Fruit fly (Drosophila melanogaster): ENCODE measurements around the gene CG9706.

- TF ChIP-seq ovo (GFP tag; optimal IDR thresholded peaks at IDR 0.05) (no peak), kay (GFP tag; ENCODE audit: borderline replicate concordance) (no peak), tj (GFP tag; optimal IDR thresholded peaks at IDR 0.05) (no peak), CG7045 (GFP tag; optimal IDR thresholded peaks at IDR 0.05) (no peak), CG11617 (GFP tag; optimal IDR thresholded peaks at IDR 0.05) (peak; percentile 51), pad (GFP tag; optimal IDR thresholded peaks at IDR 0.05) (peak; percentile 15), toe (GFP tag; optimal IDR thresholded peaks at IDR 0.05) (no peak), bab1 (GFP tag; optimal IDR thresholded peaks at IDR 0.05) (no peak), Hr96 (GFP tag; optimal IDR thresholded peaks at IDR 0.05) (no peak), Crg-1 (GFP tag; optimal IDR thresholded peaks at IDR 0.05) (no peak), CG33017 (tag; optimal IDR thresholded peaks at IDR 0.05) (no peak), Mnt (GFP tag; optimal IDR thresholded peaks at IDR 0.05) (no peak), Clk (GFP tag; optimal IDR thresholded peaks at IDR 0.05) (no peak), cic (GFP tag; optimal IDR thresholded peaks at IDR 0.05) (no peak)
These were observed 3.1 kb upstream of the CG9706 start, which contains the start of the genes mus302 and CG9705 for dm6 chr3L:16779704-16780173.
